Worm (Caenorhabditis elegans) whole organism, L1 larva: ENCODE data around the gene acr-15.

Experiments used
- jun-1 ChIP-seq: fragments of 150-350 bp; optimal IDR thresholded peaks from 2 replicates; lab custom pipeline; 2014; ENCODE audit warnings: missing biosample characterization, missing genetic modification reagents, missing genetic modification characterization
- snpc-4 ChIP-seq: fragments of 150-350 bp; optimal IDR thresholded peaks from 2 replicates; lab custom pipeline; 2014; ENCODE audit warnings: missing biosample characterization, missing genetic modification characterization

ce11 chrV:8518822-8519392 lies 33.6 kb upstream of the acr-15 start, which contains the start of gene F45F2.10:
- no peak for TF ChIP-seq jun-1 (tag; lab: Kevin White, UChicago)
- TF ChIP-seq snpc-4, result no peak
